Worm (Caenorhabditis elegans): ENCODE data around the gene Y51A2D.18.

- TF ChIP-seq flt-1 (GFP tag; IDR thresholded peaks at IDR 0.05) (no peak), med-1 (GFP tag; optimal IDR thresholded peaks at IDR 0.05; ENCODE audit: insufficient read depth) (no peak), ztf-23 (GFP tag; IDR thresholded peaks at IDR 0.05) (no peak), T22C8.4 (GFP tag; IDR thresholded peaks at IDR 0.05) (no peak)
These were observed 49.0 kb downstream of the Y51A2D.18 start, which contains the start of gene ZK262.8 for ce11 chrV:18438081-18438480.

Measured in whole organism, midembryonic.